Fruit fly (Drosophila melanogaster): ENCODE results near the gene CG7131.

Gene CG7131

dm6 chr3R:18280133-18280532 is 8.4 kb downstream of the CG7131 start (continued):
- no peak for TF ChIP-seq Nf-YC (tag; optimal IDR thresholded peaks at IDR 0.05)

- TF ChIP-seq GATAe (GFP tag; conservative IDR thresholded peaks at IDR 0.05) (0 out of 2 replicates have a peak, but pooled peaks have one; percentile 35), ab (GFP tag; optimal IDR thresholded peaks at IDR 0.05) (no peak), mirr (GFP tag; optimal IDR thresholded peaks at IDR 0.05) (peak; percentile 31), CG1529 (GFP tag; optimal IDR thresholded peaks at IDR 0.05) (no peak), sug (tag; optimal IDR thresholded peaks at IDR 0.05) (peak; percentile 91), cwo (GFP tag; optimal IDR thresholded peaks at IDR 0.05) (peak; percentile 18), CG8765 (GFP tag; IDR thresholded peaks at IDR 0.05) (no peak), fd96Cb (tag; optimal IDR thresholded peaks at IDR 0.05) (no peak), exex (tag; optimal IDR thresholded peaks at IDR 0.05) (peak; percentile 56), gfzf (GFP tag; optimal IDR thresholded peaks at IDR 0.05) (no peak), Nf-YC (tag; optimal IDR thresholded peaks at IDR 0.05) (peak; percentile 1), Rfx (GFP tag; IDR thresholded peaks at IDR 0.05) (0 out of 2 replicates have a peak, but pooled peaks have one; percentile 25), CG10274 (GFP tag; optimal IDR thresholded peaks at IDR 0.05) (peak; percentile 73), ken (GFP tag; IDR thresholded peaks at IDR 0.05) (no peak), CG1603 (tag; optimal IDR thresholded peaks at IDR 0.05) (no peak), Hmr (GFP tag; optimal IDR thresholded peaks at IDR 0.05) (peak; percentile 21), CG15073 (GFP tag; optimal IDR thresholded peaks at IDR 0.05) (no peak), gsb-n (tag; optimal IDR thresholded peaks at IDR 0.05) (no peak), CG14050 (GFP tag; IDR thresholded peaks at IDR 0.05) (no peak), CG34422 (GFP tag; IDR thresholded peaks at IDR 0.05) (no peak), fd3F (GFP tag; optimal IDR thresholded peaks at IDR 0.05) (no peak), CG10654 (GFP tag; optimal IDR thresholded peaks at IDR 0.05) (no peak), rib (GFP tag; IDR thresholded peaks at IDR 0.05) (no peak), CkIIα-i1 (GFP tag; IDR thresholded peaks at IDR 0.05) (no peak), grn (GFP tag; optimal IDR thresholded peaks at IDR 0.05) (peak; percentile 14), YL-1 (GFP tag; optimal IDR thresholded peaks at IDR 0.05) (no peak), CG7928 (GFP tag; optimal IDR thresholded peaks at IDR 0.05) (no peak), CG2120 (GFP tag; optimal IDR thresholded peaks at IDR 0.05) (peak; percentile 45), CG9215 (GFP tag; IDR thresholded peaks at IDR 0.05) (no peak), CG7745 (tag; optimal IDR thresholded peaks at IDR 0.05) (no peak), BEAF-32 (GFP tag; optimal IDR thresholded peaks at IDR 0.05) (no peak), Nf-YA (GFP tag; IDR thresholded peaks at IDR 0.05) (no peak), CG5953 (GFP tag; IDR thresholded peaks at IDR 0.05) (0 out of 2 replicates have a peak, but pooled peaks have one; percentile 5), lab (GFP tag; optimal IDR thresholded peaks at IDR 0.05) (peak; percentile 5), mld (GFP tag; IDR thresholded peaks at IDR 0.05; ENCODE audit: partially characterized antibody) (no peak), Med (GFP tag) (peak; percentile 63), CG12769 (tag; optimal IDR thresholded peaks at IDR 0.05) (peak; percentile 68), CG10462 (GFP tag; optimal IDR thresholded peaks at IDR 0.05) (no peak), Hr78 (GFP tag; optimal IDR thresholded peaks at IDR 0.05) (no peak), ara (GFP tag; IDR thresholded peaks at IDR 0.05) (no peak), CG17359 (tag; optimal IDR thresholded peaks at IDR 0.05) (no peak), Dbx (GFP tag; IDR thresholded peaks at IDR 0.05) (no peak), sim (GFP tag; IDR thresholded peaks at IDR 0.05) (no peak), CG12155 (GFP tag; optimal IDR thresholded peaks at IDR 0.05) (peak; percentile 7), Trl (optimal IDR thresholded peaks at IDR 0.05) (peak in 1 of 2 experiments; percentile 4), Trl (GFP tag; optimal IDR thresholded peaks at IDR 0.05) (no peak), CG17912 (GFP tag; optimal IDR thresholded peaks at IDR 0.05) (no peak), CG2678 (tag; optimal IDR thresholded peaks at IDR 0.05) (no peak), sd (tag; optimal IDR thresholded peaks at IDR 0.05) (peak; percentile 55)
Measured at dm6 chr3R:18279494-18279893, 9.1 kb downstream of the CG7131 start, which contains the start of gene CG7142. Gene CG7142, minus strand, starts transcription at chr3R:18279522.

All from whole organism, embryonic.